Worm (Caenorhabditis elegans): ENCODE measurements around the gene srx-95.

DNA sequence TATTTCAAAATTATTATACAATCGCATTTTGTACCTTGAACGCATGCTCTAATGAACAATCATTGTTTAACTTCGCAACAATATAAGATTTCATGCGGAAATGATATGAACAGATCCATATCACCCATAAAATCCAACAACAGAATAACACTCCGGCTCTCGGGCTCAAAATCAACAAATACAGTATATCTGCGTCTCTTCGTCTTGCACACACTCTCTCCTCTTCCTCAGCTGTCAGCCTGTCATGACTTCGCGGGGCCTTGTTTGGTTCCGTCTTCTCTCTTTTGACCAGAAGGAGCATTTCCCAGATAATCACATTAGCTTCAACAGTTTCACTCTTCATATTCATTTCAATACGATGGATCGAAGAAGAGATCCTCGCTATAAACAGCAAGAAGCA, 1.7 kb upstream of the srx-95 start, which contains the start of gene F41G3.3:
- TF ChIP-seq nhr-77 (tag; optimal IDR thresholded peaks at IDR 0.05) (no peak), R02D3.7 (tag; optimal IDR thresholded peaks at IDR 0.05) (no peak), F13H6.1 (tag; optimal IDR thresholded peaks at IDR 0.05) (no peak), nhr-25 (tag; optimal IDR thresholded peaks at IDR 0.05) (no peak), fos-1 (tag; optimal IDR thresholded peaks at IDR 0.05) (no peak), zag-1 (tag; optimal IDR thresholded peaks at IDR 0.05) (no peak), sem-4 (tag; optimal IDR thresholded peaks at IDR 0.05) (no peak), nhr-237 (tag; optimal IDR thresholded peaks at IDR 0.05) (no peak)
